Fruit fly (Drosophila melanogaster) whole organism, prepupa: ENCODE data around the gene gdl.
A peak's percentile ranks its signal among the peaks of the same experiment; 100 is the strongest.

Experiments
- Blimp-1 ChIP-seq: fragments of 200-800 bp; sonication (Bioruptor generic); optimal IDR thresholded peaks from 3 replicates; lab custom pipeline; 2017; ENCODE audit warnings: missing biosample characterization, missing genetic modification characterization, mild to moderate bottlenecking, moderate library complexity, missing genetic modification reagents
- CG10669 ChIP-seq: fragments of 200-800 bp; sonication (Bioruptor generic); optimal IDR thresholded peaks from 3 replicates; lab custom pipeline; 2018; ENCODE audit warnings: missing biosample characterization, mild to moderate bottlenecking, missing genetic modification characterization, moderate library complexity
- CG15336 ChIP-seq: fragments of 200-800 bp; sonication (Bioruptor generic); IDR thresholded peaks from 2 replicates; pipeline ENCODE4 v1.3.6; 2022; ENCODE audit warnings: missing biosample characterization, missing genetic modification characterization
- CG1621 ChIP-seq: fragments of 200-800 bp; sonication (Bioruptor generic); optimal IDR thresholded peaks from 3 replicates; lab custom pipeline; 2018; ENCODE audit warnings: missing biosample characterization, mild to moderate bottlenecking, missing genetic modification characterization
- CG34406 ChIP-seq: fragments of 200-800 bp; sonication (Bioruptor generic); optimal IDR thresholded peaks from 3 replicates; lab custom pipeline; 2016; ENCODE audit warnings: missing biosample characterization, missing genetic modification characterization
- CG4318 ChIP-seq: fragments of 200-800 bp; sonication (Bioruptor generic); optimal IDR thresholded peaks from 3 replicates; lab custom pipeline; 2017; ENCODE audit warnings: missing biosample characterization, mild to moderate bottlenecking, missing genetic modification characterization
- CG6163 ChIP-seq: fragments of 200-800 bp; sonication (Bioruptor generic); IDR thresholded peaks from 3 replicates; pipeline ENCODE4 v1.3.6; 2022; ENCODE audit warnings: missing biosample characterization, missing genetic modification characterization
- CG6276 ChIP-seq: fragments of 200-800 bp; sonication (Bioruptor generic); optimal IDR thresholded peaks from 2 replicates; lab custom pipeline; 2017; ENCODE audit warnings: missing biosample characterization, mild to moderate bottlenecking, missing genetic modification characterization
- CG6792 ChIP-seq: fragments of 200-800 bp; sonication (Bioruptor generic); optimal IDR thresholded peaks from 3 replicates; lab custom pipeline; 2016; ENCODE audit warnings: missing biosample characterization, missing genetic modification characterization
- CG6854 ChIP-seq: fragments of 200-800 bp; sonication (Bioruptor generic); optimal IDR thresholded peaks from 2 replicates; lab custom pipeline; 2017; ENCODE audit warnings: missing biosample characterization, mild to moderate bottlenecking, missing genetic modification characterization
- CG8119 ChIP-seq: fragments of 200-800 bp; sonication (Bioruptor generic); IDR thresholded peaks from 3 replicates; pipeline ENCODE4 v1.3.6; 2022; ENCODE audit warnings: missing biosample characterization, missing genetic modification characterization
- CG8632 ChIP-seq: fragments of 200-800 bp; sonication (Bioruptor generic); optimal IDR thresholded peaks from 3 replicates; lab custom pipeline; 2016; ENCODE audit warnings: missing biosample characterization, missing genetic modification characterization
- CG9139 ChIP-seq: fragments of 200-800 bp; sonication (Bioruptor generic); optimal IDR thresholded peaks from 3 replicates; lab custom pipeline; 2017; ENCODE audit warnings: missing biosample characterization, mild to moderate bottlenecking, missing genetic modification characterization
- Eip75B ChIP-seq: fragments of 200-800 bp; sonication (Bioruptor generic); optimal IDR thresholded peaks from 3 replicates; lab custom pipeline; 2016; ENCODE audit warnings: missing biosample characterization, missing genetic modification characterization
- Eip78C ChIP-seq: fragments of 200-800 bp; sonication (Bioruptor generic); peaks from one replicate; lab custom pipeline; 2016; ENCODE audit warnings: missing biosample characterization, missing genetic modification characterization
- Eip93F ChIP-seq: fragments of 200-800 bp; sonication (Bioruptor generic); optimal IDR thresholded peaks from 2 replicates; lab custom pipeline; 2016; ENCODE audit warnings: missing biosample characterization, mild to moderate bottlenecking, missing genetic modification characterization
- Ets21C ChIP-seq: fragments of 200-800 bp; sonication (Bioruptor generic); optimal IDR thresholded peaks from 3 replicates; lab custom pipeline; 2016; ENCODE audit warnings: missing biosample characterization, missing genetic modification characterization
- Ets96B ChIP-seq: fragments of 200-800 bp; optimal IDR thresholded peaks from 2 replicates; lab custom pipeline; 2019; ENCODE audit warnings: missing biosample characterization, mild to moderate bottlenecking, missing genetic modification characterization, moderate library complexity
- Hr38 ChIP-seq: sonication (Bioruptor generic); optimal IDR thresholded peaks from 2 replicates; lab custom pipeline; 2016; ENCODE audit warnings: missing biosample characterization, missing genetic modification characterization
- Hr4 ChIP-seq: fragments of 200-800 bp; sonication (Bioruptor generic); optimal IDR thresholded peaks from 3 replicates; lab custom pipeline; 2016; ENCODE audit warnings: missing biosample characterization, missing genetic modification characterization
- Lpt ChIP-seq: fragments of 200-800 bp; sonication (Bioruptor generic); optimal IDR thresholded peaks from 3 replicates; lab custom pipeline; 2016; ENCODE audit warnings: missing biosample characterization, missing genetic modification characterization
- Met ChIP-seq: fragments of 200-800 bp; sonication (Bioruptor generic); optimal IDR thresholded peaks from 3 replicates; lab custom pipeline; 2016; ENCODE audit warnings: missing biosample characterization, missing genetic modification characterization
- Sox102F ChIP-seq: fragments of 200-800 bp; sonication (Bioruptor generic); optimal IDR thresholded peaks from 2 replicates; lab custom pipeline; 2016; ENCODE audit warnings: missing biosample characterization, mild to moderate bottlenecking, missing genetic modification characterization
- Sox14 ChIP-seq: fragments of 200-800 bp; sonication (Bioruptor generic); optimal IDR thresholded peaks from 3 replicates; lab custom pipeline; 2016; ENCODE audit warnings: missing biosample characterization, missing genetic modification characterization
- Sox15 ChIP-seq: fragments of 200-800 bp; sonication (Bioruptor generic); optimal IDR thresholded peaks from 3 replicates; lab custom pipeline; 2016; ENCODE audit warnings: missing biosample characterization, missing genetic modification characterization
- achi ChIP-seq: fragments of 200-800 bp; sonication (Bioruptor generic); optimal IDR thresholded peaks from 3 replicates; lab custom pipeline; 2016; ENCODE audit warnings: missing biosample characterization, missing genetic modification characterization
- acj6 ChIP-seq: fragments of 200-800 bp; sonication (Bioruptor generic); optimal IDR thresholded peaks from 3 replicates; lab custom pipeline; 2016; ENCODE audit warnings: missing biosample characterization, missing genetic modification characterization
- dac ChIP-seq: fragments of 200-800 bp; sonication (Bioruptor generic); optimal IDR thresholded peaks from 2 replicates; lab custom pipeline; 2017; ENCODE audit warnings: missing biosample characterization, mild to moderate bottlenecking, missing genetic modification characterization
- dsx ChIP-seq: fragments of 200-800 bp; optimal IDR thresholded peaks from 3 replicates; lab custom pipeline; 2019; ENCODE audit warnings: missing biosample characterization, mild to moderate bottlenecking, missing genetic modification characterization, moderate library complexity; ENCODE audit not compliant: poor library complexity, severe bottlenecking
- eg ChIP-seq: fragments of 200-800 bp; sonication (Bioruptor generic); IDR thresholded peaks from 3 replicates; pipeline ENCODE4 v1.3.6; 2022; ENCODE audit warnings: missing biosample characterization, missing genetic modification characterization
- fd59A ChIP-seq: fragments of 200-800 bp; sonication (Bioruptor generic); optimal IDR thresholded peaks from 2 replicates; lab custom pipeline; 2017; ENCODE audit warnings: missing biosample characterization, mild to moderate bottlenecking, missing genetic modification characterization, missing genetic modification reagents
- fd85E ChIP-seq: fragments of 200-800 bp; sonication (Bioruptor generic); optimal IDR thresholded peaks from 3 replicates; lab custom pipeline; 2016; ENCODE audit warnings: missing biosample characterization, missing genetic modification characterization
- fkh ChIP-seq: fragments of 200-800 bp; sonication (Bioruptor generic); optimal IDR thresholded peaks from 3 replicates; lab custom pipeline; 2017; ENCODE audit warnings: missing biosample characterization, mild to moderate bottlenecking, missing genetic modification characterization, moderate library complexity
- lz ChIP-seq: fragments of 200-800 bp; sonication (Bioruptor generic); optimal IDR thresholded peaks from 3 replicates; lab custom pipeline; 2016; ENCODE audit warnings: missing biosample characterization, missing genetic modification characterization
- net ChIP-seq: fragments of 200-800 bp; sonication (Bioruptor generic); optimal IDR thresholded peaks from 3 replicates; lab custom pipeline; 2016; ENCODE audit warnings: missing biosample characterization, missing genetic modification characterization
- salr ChIP-seq, 2 experiments: fragments of 200-800 bp; sonication (Bioruptor generic); optimal IDR thresholded peaks; 3 replicates each; lab custom pipeline; 2016 to 2018; ENCODE audit warnings: missing biosample characterization in 2 of 2, missing genetic modification characterization in 2 of 2, mild to moderate bottlenecking in 1 of 2
- vri ChIP-seq: fragments of 200-800 bp; sonication (Bioruptor generic); optimal IDR thresholded peaks from 3 replicates; lab custom pipeline; 2016; ENCODE audit warnings: missing biosample characterization, mild to moderate bottlenecking, missing genetic modification characterization

Gene gdl

dm6 chr3L:15513726-15514125, 4.5 kb downstream of the gdl start:
- no peak for TF ChIP-seq CG10669 (GFP tag; lab: Kevin White, UChicago)

dm6 chr3L:15514405-15514804, 5.2 kb downstream of the gdl start:
- peak; percentile 66 for TF ChIP-seq vri (GFP tag; lab: Kevin White, UChicago)
- peak; percentile 65 for TF ChIP-seq Eip78C (GFP tag; lab: Kevin White, UChicago)
- no peak for TF ChIP-seq fd85E
- peak; percentile 44 for TF ChIP-seq CG6854 (GFP tag; lab: Kevin White, UChicago)
- peak; percentile 29; the same call in 1 of the 3 replicates for TF ChIP-seq CG8119 (GFP tag; lab: Robert Waterston, UW)
- no peak; the same call in 2 of the 3 replicates for TF ChIP-seq CG6163 (GFP tag; lab: Robert Waterston, UW)
- no peak for TF ChIP-seq Hr4
- TF ChIP-seq Eip93F, result no peak
- TF ChIP-seq eg, result no peak
- TF ChIP-seq CG15336 (GFP tag; lab: Robert Waterston, UW), result peak; percentile 48; the same call in 1 of the 2 replicates
- peak; percentile 57 for TF ChIP-seq fkh (GFP tag; lab: Kevin White, UChicago)
- peak; percentile 49 for TF ChIP-seq Sox14
- peak; percentile 38 for TF ChIP-seq Lpt (GFP tag; lab: Kevin White, UChicago)

dm6 chr3L:15514814-15515495, 5.7 kb downstream of the gdl start:
- TF ChIP-seq CG4318 (GFP tag; lab: Kevin White, UChicago), result no peak
- TF ChIP-seq Eip93F, result no peak
- peak; percentile 17 for TF ChIP-seq Lpt (GFP tag; lab: Kevin White, UChicago)
- no peak for TF ChIP-seq CG1621
- TF ChIP-seq Eip78C (GFP tag; lab: Kevin White, UChicago), result peak; percentile 11
- TF ChIP-seq dsx (GFP tag; lab: Kevin White, UChicago), result no peak
- TF ChIP-seq CG6276 (GFP tag; lab: Kevin White, UChicago), result no peak
- TF ChIP-seq CG15336 (GFP tag; lab: Robert Waterston, UW), result peak; percentile 22; the same call in 1 of the 2 replicates
- TF ChIP-seq Ets96B (tag; lab: Kevin White, UChicago), result no peak
- no peak for TF ChIP-seq net
- TF ChIP-seq CG34406 (GFP tag; lab: Kevin White, UChicago), result no peak
- TF ChIP-seq CG9139 (GFP tag; lab: Kevin White, UChicago), result no peak
- TF ChIP-seq Sox102F (GFP tag; lab: Kevin White, UChicago), result no peak
- TF ChIP-seq Hr38 (GFP tag; lab: Kevin White, UChicago), result no peak
- TF ChIP-seq salr (GFP tag; optimal IDR thresholded peaks at IDR 0.05; lab: Kevin White, UChicago), result no peak
- no peak for TF ChIP-seq Ets21C (GFP tag; lab: Kevin White, UChicago)

dm6 chr3L:15516440-15516839, 7.2 kb downstream of the gdl start:
- TF ChIP-seq CG34406 (GFP tag; lab: Kevin White, UChicago) (no peak), CG8632 (GFP tag; lab: Kevin White, UChicago) (no peak), Sox15 (no peak), Lpt (GFP tag; lab: Kevin White, UChicago) (no peak), CG6276 (GFP tag; lab: Kevin White, UChicago) (no peak), CG6854 (GFP tag; lab: Kevin White, UChicago) (no peak), acj6 (GFP tag; lab: Kevin White, UChicago) (no peak), Sox14 (no peak), CG6792 (no peak), fd59A (GFP tag; lab: Kevin White, UChicago) (no peak), CG15336 (GFP tag; lab: Robert Waterston, UW) (no peak), Hr38 (GFP tag; lab: Kevin White, UChicago) (no peak), Met (GFP tag; lab: Kevin White, UChicago) (no peak), lz (GFP tag; lab: Kevin White, UChicago) (no peak), Blimp-1 (GFP tag; lab: Kevin White, UChicago) (no peak), Eip75B (GFP tag; lab: Kevin White, UChicago) (no peak), achi (GFP tag; lab: Kevin White, UChicago) (no peak), dac (GFP tag; lab: Kevin White, UChicago) (no peak), Eip93F (no peak)
